Comparison of ENCODE assay signal across 2 fruit fly cellular contexts in the genomic region with DNA sequence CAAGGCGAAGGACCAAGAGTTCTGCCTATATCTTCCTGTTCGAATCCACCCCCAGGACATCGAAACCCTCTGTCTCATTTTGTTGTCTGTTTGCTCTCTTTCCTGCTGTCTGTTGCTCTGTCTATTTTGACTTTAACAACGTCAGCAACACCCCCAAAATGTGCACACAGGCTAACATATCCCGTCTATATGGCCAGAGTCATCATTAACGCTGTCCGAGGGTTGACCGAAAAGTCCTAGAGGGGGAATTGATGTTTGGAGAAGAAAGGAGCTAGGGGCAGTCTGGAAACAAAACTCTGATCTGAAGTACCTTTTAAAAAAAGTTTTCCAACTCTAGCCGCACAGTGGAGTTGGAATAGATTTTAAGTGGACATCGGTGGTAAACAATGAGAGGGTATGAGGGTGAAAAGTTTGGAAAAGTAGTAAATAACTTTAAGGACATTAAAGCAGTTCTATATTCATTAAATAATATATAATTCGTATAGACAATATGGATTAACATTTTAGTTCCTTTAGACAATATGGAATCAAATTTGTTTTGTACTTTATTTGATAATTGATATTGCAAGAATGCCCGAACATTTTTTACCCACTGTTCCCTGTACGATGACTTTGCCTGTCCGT.
TF ChIP-seq lines count a peak whose summit lies in the region.

No protein-coding gene starts in this region.

TF ChIP-seq in whole organism, embryonic, 481 proteins besides CTCF, POLR2A, EP300 and RAD21 (continued from another document and continues in another):
- TF ChIP-seq Blimp-1 (GFP tag; optimal IDR thresholded peaks at IDR 0.05; lab: Kevin White, UChicago) (peak; percentile 15), zen2 (GFP tag; IDR thresholded peaks at IDR 0.05; lab: Robert Waterston, UW; ENCODE audit: partially characterized antibody) (no peak), chn (GFP tag; optimal IDR thresholded peaks at IDR 0.05; lab: Kevin White, UChicago) (no peak), ATbp (GFP tag; optimal IDR thresholded peaks at IDR 0.05; lab: Kevin White, UChicago) (no peak), CG2712 (tag; optimal IDR thresholded peaks at IDR 0.05; lab: Kevin White, UChicago) (peak; percentile 37), ci (GFP tag; IDR thresholded peaks at IDR 0.05; lab: Robert Waterston, UW) (no peak), CG18476 (GFP tag; optimal IDR thresholded peaks at IDR 0.05; lab: Kevin White, UChicago) (peak; percentile 95), CG33213 (GFP tag; optimal IDR thresholded peaks at IDR 0.05; lab: Kevin White, UChicago) (no peak), Hr78 (GFP tag; optimal IDR thresholded peaks at IDR 0.05; lab: Kevin White, UChicago) (no peak), Sox102F (GFP tag; optimal IDR thresholded peaks at IDR 0.05; lab: Kevin White, UChicago) (peak; percentile 29), kni (GFP tag; optimal IDR thresholded peaks at IDR 0.05; lab: Kevin White, UChicago) (no peak), grau (tag; optimal IDR thresholded peaks at IDR 0.05; lab: Kevin White, UChicago) (peak; percentile 28), MBD-R2 (GFP tag; IDR thresholded peaks at IDR 0.05; lab: Robert Waterston, UW) (no peak), CG7556 (GFP tag; optimal IDR thresholded peaks at IDR 0.05; lab: Kevin White, UChicago) (peak; percentile 16), CG11247 (GFP tag; IDR thresholded peaks at IDR 0.05; lab: Robert Waterston, UW) (no peak), crol (GFP tag; IDR thresholded peaks at IDR 0.05; lab: Robert Waterston, UW) (no peak), Ssrp (tag; optimal IDR thresholded peaks at IDR 0.05; lab: Kevin White, UChicago) (peak; percentile 3), tx (GFP tag; optimal IDR thresholded peaks at IDR 0.05; lab: Kevin White, UChicago) (no peak), CG11695 (GFP tag; IDR thresholded peaks at IDR 0.05; lab: Robert Waterston, UW) (peak; percentile 51; the same call in 2 of the 3 replicates), seq (GFP tag; IDR thresholded peaks at IDR 0.05; lab: Robert Waterston, UW) (peak; percentile 33; the same call in 1 of the 2 replicates), lab (GFP tag; optimal IDR thresholded peaks at IDR 0.05; lab: Kevin White, UChicago) (peak; percentile 29), exex (tag; optimal IDR thresholded peaks at IDR 0.05; lab: Kevin White, UChicago) (no peak), Dp (GFP tag; optimal IDR thresholded peaks at IDR 0.05; lab: Kevin White, UChicago) (no peak), gcm (GFP tag; optimal IDR thresholded peaks at IDR 0.05; lab: Kevin White, UChicago) (no peak), Xrp1 (GFP tag; IDR thresholded peaks at IDR 0.05; lab: Robert Waterston, UW) (no peak), gcm2 (GFP tag; optimal IDR thresholded peaks at IDR 0.05; lab: Kevin White, UChicago) (no peak), fd102C (GFP tag; optimal IDR thresholded peaks at IDR 0.05; lab: Kevin White, UChicago) (no peak), eve (GFP tag; optimal IDR thresholded peaks at IDR 0.05; lab: Kevin White, UChicago) (peak in 1 of 2 experiments; percentile 33), Hey (tag; optimal IDR thresholded peaks at IDR 0.05; lab: Kevin White, UChicago) (no peak), danr (GFP tag; IDR thresholded peaks at IDR 0.05; lab: Robert Waterston, UW) (no peak), repo (GFP tag; optimal IDR thresholded peaks at IDR 0.05; lab: Kevin White, UChicago) (no peak), tll (GFP tag; optimal IDR thresholded peaks at IDR 0.05; lab: Kevin White, UChicago) (peak in 1 of 2 experiments; percentile 17), fu2 (GFP tag; optimal IDR thresholded peaks at IDR 0.05; lab: Kevin White, UChicago) (no peak), Asciz (GFP tag; optimal IDR thresholded peaks at IDR 0.05; lab: Kevin White, UChicago) (peak; percentile 12), gem (tag; optimal IDR thresholded peaks at IDR 0.05; lab: Kevin White, UChicago) (peak; percentile 29), Antp (GFP tag; optimal IDR thresholded peaks at IDR 0.05; lab: Kevin White, UChicago) (no peak), CG14050 (GFP tag; IDR thresholded peaks at IDR 0.05; lab: Robert Waterston, UW) (no peak), CG2678 (tag; optimal IDR thresholded peaks at IDR 0.05; lab: Kevin White, UChicago) (peak; percentile 10), Ets65A (GFP tag; lab: Kevin White, UChicago) (peak; percentile 78), sens (GFP tag; lab: Kevin White, UChicago) (peak; percentile 79), chif (GFP tag; optimal IDR thresholded peaks at IDR 0.05; lab: Kevin White, UChicago) (no peak), Tbp (GFP tag; optimal IDR thresholded peaks at IDR 0.05; lab: Kevin White, UChicago) (no peak), cad (GFP tag; optimal IDR thresholded peaks at IDR 0.05; lab: Kevin White, UChicago) (no peak), CG3995 (GFP tag; optimal IDR thresholded peaks at IDR 0.05; lab: Kevin White, UChicago) (no peak), fd3F (GFP tag; optimal IDR thresholded peaks at IDR 0.05; lab: Kevin White, UChicago) (no peak), Hr51 (GFP tag; optimal IDR thresholded peaks at IDR 0.05; lab: Kevin White, UChicago) (peak in 1 of 2 experiments; percentile 35), CG10267 (tag; optimal IDR thresholded peaks at IDR 0.05; lab: Kevin White, UChicago) (peak; percentile 1), Med (GFP tag; lab: Kevin White, UChicago) (peak; percentile 67), CG14710 (tag; optimal IDR thresholded peaks at IDR 0.05; lab: Kevin White, UChicago) (peak; percentile 5), D19A (tag; optimal IDR thresholded peaks at IDR 0.05; lab: Kevin White, UChicago) (peak; percentile 14), CG7839 (tag; optimal IDR thresholded peaks at IDR 0.05; lab: Kevin White, UChicago) (peak; percentile 26), Abd-B (GFP tag; optimal IDR thresholded peaks at IDR 0.05; lab: Kevin White, UChicago) (no peak), dmrt99B (tag; optimal IDR thresholded peaks at IDR 0.05; lab: Kevin White, UChicago) (peak; percentile 45), CG8359 (GFP tag; optimal IDR thresholded peaks at IDR 0.05; lab: Kevin White, UChicago; ENCODE audit: borderline replicate concordance) (no peak), CG9215 (GFP tag; IDR thresholded peaks at IDR 0.05; lab: Robert Waterston, UW) (no peak), dmrt11E (tag; optimal IDR thresholded peaks at IDR 0.05; lab: Kevin White, UChicago) (peak; percentile 42), CG10979 (tag; optimal IDR thresholded peaks at IDR 0.05; lab: Kevin White, UChicago) (peak; percentile 23), aop (GFP tag; IDR thresholded peaks at IDR 0.05; lab: Robert Waterston, UW) (no peak), gsb (GFP tag; IDR thresholded peaks at IDR 0.05; lab: Robert Waterston, UW) (no peak), nmo (GFP tag; optimal IDR thresholded peaks at IDR 0.05; lab: Kevin White, UChicago) (peak; percentile 2), CG17359 (tag; optimal IDR thresholded peaks at IDR 0.05; lab: Kevin White, UChicago) (no peak), Meics (GFP tag; optimal IDR thresholded peaks at IDR 0.05; lab: Kevin White, UChicago) (no peak), pros (GFP tag; optimal IDR thresholded peaks at IDR 0.05; lab: Kevin White, UChicago) (peak; percentile 86), CG17361 (GFP tag; IDR thresholded peaks at IDR 0.05; lab: Robert Waterston, UW) (0 out of 3 replicates have a peak, but pooled peaks have one; percentile 40)

TF ChIP-seq in whole organism, prepupa, 60 proteins besides CTCF, POLR2A, EP300 and RAD21 (continued from another document):
- peak; percentile 38 for TF ChIP-seq CG6808 (GFP tag; optimal IDR thresholded peaks at IDR 0.05; lab: Kevin White, UChicago)
- no peak for TF ChIP-seq Gug (GFP tag; IDR thresholded peaks at IDR 0.05; lab: Robert Waterston, UW)
- no peak for TF ChIP-seq Smox (GFP tag; optimal IDR thresholded peaks at IDR 0.05; lab: Kevin White, UChicago)
- no peak for TF ChIP-seq CG31627 (GFP tag; optimal IDR thresholded peaks at IDR 0.05; lab: Kevin White, UChicago)
- no peak for TF ChIP-seq Hr38 (GFP tag; optimal IDR thresholded peaks at IDR 0.05; lab: Kevin White, UChicago)
- TF ChIP-seq Sox14 (GFP tag; optimal IDR thresholded peaks at IDR 0.05; lab: Kevin White, UChicago) = no peak
- no peak for TF ChIP-seq esn (GFP tag; optimal IDR thresholded peaks at IDR 0.05; lab: Kevin White, UChicago)
- peak; percentile 36 for TF ChIP-seq CG10669 (GFP tag; optimal IDR thresholded peaks at IDR 0.05; lab: Kevin White, UChicago)
- no peak for TF ChIP-seq lz (GFP tag; optimal IDR thresholded peaks at IDR 0.05; lab: Kevin White, UChicago)
- no peak for TF ChIP-seq net (GFP tag; optimal IDR thresholded peaks at IDR 0.05; lab: Kevin White, UChicago)
- TF ChIP-seq CG6854 (GFP tag; optimal IDR thresholded peaks at IDR 0.05; lab: Kevin White, UChicago) = no peak
- TF ChIP-seq Eip78C (GFP tag; lab: Kevin White, UChicago) = peak; percentile 70
- TF ChIP-seq dsx (GFP tag; optimal IDR thresholded peaks at IDR 0.05; lab: Kevin White, UChicago; ENCODE audit: poor library complexity, severe bottlenecking) = no peak
- TF ChIP-seq CG34406 (GFP tag; optimal IDR thresholded peaks at IDR 0.05; lab: Kevin White, UChicago) = no peak
- TF ChIP-seq Met (GFP tag; optimal IDR thresholded peaks at IDR 0.05; lab: Kevin White, UChicago) = no peak
- TF ChIP-seq fd59A (GFP tag; optimal IDR thresholded peaks at IDR 0.05; lab: Kevin White, UChicago) = no peak
- TF ChIP-seq spab (GFP tag; optimal IDR thresholded peaks at IDR 0.05; lab: Kevin White, UChicago) = no peak
